Worm (Caenorhabditis elegans): ENCODE results near the gene F20D12.12.
A peak's percentile ranks its signal among the peaks of the same experiment; 100 is the strongest.

The F20D12.12 gene

DNA sequence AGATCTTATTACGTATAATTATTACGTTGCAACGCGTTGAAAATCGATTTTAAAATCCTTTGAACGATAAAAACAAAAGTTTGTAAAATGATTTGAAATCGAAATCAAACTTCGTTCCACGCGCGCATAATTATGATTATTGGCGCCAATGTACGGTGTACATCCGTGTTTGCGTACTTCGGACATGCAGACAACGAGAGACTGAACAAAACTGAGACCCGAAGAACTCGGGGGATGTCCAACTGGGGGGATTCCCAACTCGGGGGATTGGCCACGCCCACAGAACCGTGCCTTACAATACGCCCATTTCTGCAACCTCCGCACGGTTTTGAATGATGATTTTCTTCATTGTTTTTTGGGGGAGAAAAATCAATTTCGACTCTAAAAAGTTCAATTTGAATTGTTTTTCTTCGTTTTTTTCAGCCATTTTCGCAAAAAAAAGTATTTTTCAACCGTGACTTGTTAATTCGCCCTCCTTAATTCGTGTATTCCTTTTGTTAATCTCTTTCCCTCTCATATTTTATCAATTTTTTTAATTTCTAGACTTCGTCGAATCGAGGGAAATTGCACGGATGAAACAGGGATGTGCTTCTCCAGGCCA is at the start of gene F20D12.12:
Gene F20D12.12 (plus strand): TSS at position 542 of the 601 bp plus-strand sequence.
- TF ChIP-seq flt-1 (GFP tag; IDR thresholded peaks at IDR 0.05) (peak; percentile 30; the same call in 1 of the 2 replicates), F13C5.2 (tag; optimal IDR thresholded peaks at IDR 0.05) (peak; percentile 44), tbx-37 (GFP tag; conservative IDR thresholded peaks at IDR 0.05) (peak; percentile 54; the same call in 1 of the 2 replicates), scrt-1 (GFP tag; IDR thresholded peaks at IDR 0.05) (0 out of 2 replicates have a peak, but pooled peaks have one; percentile 57), sea-1 (GFP tag; conservative IDR thresholded peaks at IDR 0.05) (0 out of 2 replicates have a peak, but pooled peaks have one; percentile 37), hmg-4 (GFP tag; optimal IDR thresholded peaks at IDR 0.05) (peak; percentile 40), pes-1 (GFP tag; IDR thresholded peaks at IDR 0.05) (peak; percentile 77), tbx-11 (GFP tag; IDR thresholded peaks at IDR 0.05) (peak; percentile 50; the same call in 1 of the 2 replicates)

DNA sequence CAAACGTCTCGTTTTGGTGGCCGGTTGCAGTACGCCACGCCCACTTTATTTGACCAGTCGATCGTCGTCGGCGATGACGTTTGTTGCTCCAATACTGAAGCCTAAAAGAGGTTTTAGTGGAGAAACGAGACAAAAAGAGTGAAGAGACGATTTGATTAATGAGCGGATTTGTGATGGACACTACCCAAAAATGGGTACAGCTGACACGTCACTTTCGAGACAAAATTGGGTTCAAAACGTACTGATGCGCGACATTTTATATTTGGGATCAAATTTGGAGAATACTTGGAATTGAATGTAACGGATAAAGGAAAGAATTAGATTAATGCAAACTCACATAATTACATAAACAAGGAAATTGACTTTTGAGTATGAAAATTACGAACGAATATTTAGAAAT is 49.8 kb upstream of the F20D12.12 start, which contains the start of gene ilys-4:
Gene ilys-4 (minus strand): TSS at position 101 of the 400 bp plus-strand sequence.
- TF ChIP-seq ets-7 (tag; optimal IDR thresholded peaks at IDR 0.05) = no peak
- no peak for TF ChIP-seq hmbx-1 (tag; optimal IDR thresholded peaks at IDR 0.05)
- no peak for TF ChIP-seq tra-4 (tag; optimal IDR thresholded peaks at IDR 0.05)
- TF ChIP-seq F13C5.2 (tag; optimal IDR thresholded peaks at IDR 0.05) = no peak
- no peak for TF ChIP-seq tbx-11 (GFP tag; IDR thresholded peaks at IDR 0.05)
- no peak for TF ChIP-seq sea-1 (GFP tag; conservative IDR thresholded peaks at IDR 0.05)
- no peak for TF ChIP-seq flt-1 (GFP tag; IDR thresholded peaks at IDR 0.05)
- TF ChIP-seq scrt-1 (GFP tag; IDR thresholded peaks at IDR 0.05) = no peak
- no peak for TF ChIP-seq hmg-4 (GFP tag; optimal IDR thresholded peaks at IDR 0.05)
- TF ChIP-seq pes-1 (GFP tag; IDR thresholded peaks at IDR 0.05) = no peak
- TF ChIP-seq ama-1 (optimal IDR thresholded peaks at IDR 0.05) = no peak
- no peak for TF ChIP-seq aly-1 (tag; optimal IDR thresholded peaks at IDR 0.05)
- TF ChIP-seq B0310.2 (tag; optimal IDR thresholded peaks at IDR 0.05) = no peak
- no peak for TF ChIP-seq hnd-1 (tag; optimal IDR thresholded peaks at IDR 0.05)
- TF ChIP-seq ceh-13 (GFP tag; optimal IDR thresholded peaks at IDR 0.05) = no peak
- no peak for TF ChIP-seq ceh-36 (tag; optimal IDR thresholded peaks at IDR 0.05)
- no peak for TF ChIP-seq tbx-37 (GFP tag; conservative IDR thresholded peaks at IDR 0.05)

DNA sequence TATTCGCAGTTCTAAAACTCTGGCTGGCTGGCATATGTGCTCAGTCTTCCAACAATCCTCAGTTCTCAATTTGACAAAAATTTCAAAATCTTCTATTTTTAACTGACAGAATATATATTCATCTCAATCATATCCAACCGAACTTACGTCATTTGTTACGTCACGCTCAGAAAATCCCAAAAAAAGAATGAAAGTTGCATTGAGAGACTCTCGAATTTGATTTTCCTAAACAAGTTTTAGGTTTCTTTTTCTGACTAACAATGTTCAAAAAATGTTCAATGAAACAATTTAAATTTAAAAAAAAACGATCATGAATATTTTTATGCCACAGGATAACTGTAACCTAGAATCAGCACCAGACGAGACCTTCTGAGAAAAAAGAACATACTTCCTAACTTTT is 49.3 kb upstream of the F20D12.12 start:
- TF ChIP-seq ceh-36 (tag; optimal IDR thresholded peaks at IDR 0.05) = no peak
- TF ChIP-seq hnd-1 (tag; optimal IDR thresholded peaks at IDR 0.05) = no peak
- TF ChIP-seq hmg-4 (GFP tag; optimal IDR thresholded peaks at IDR 0.05) = no peak
- TF ChIP-seq B0310.2 (tag; optimal IDR thresholded peaks at IDR 0.05) = no peak
- TF ChIP-seq sea-1 (GFP tag; conservative IDR thresholded peaks at IDR 0.05) = no peak
- TF ChIP-seq F13C5.2 (tag; optimal IDR thresholded peaks at IDR 0.05) = no peak

DNA sequence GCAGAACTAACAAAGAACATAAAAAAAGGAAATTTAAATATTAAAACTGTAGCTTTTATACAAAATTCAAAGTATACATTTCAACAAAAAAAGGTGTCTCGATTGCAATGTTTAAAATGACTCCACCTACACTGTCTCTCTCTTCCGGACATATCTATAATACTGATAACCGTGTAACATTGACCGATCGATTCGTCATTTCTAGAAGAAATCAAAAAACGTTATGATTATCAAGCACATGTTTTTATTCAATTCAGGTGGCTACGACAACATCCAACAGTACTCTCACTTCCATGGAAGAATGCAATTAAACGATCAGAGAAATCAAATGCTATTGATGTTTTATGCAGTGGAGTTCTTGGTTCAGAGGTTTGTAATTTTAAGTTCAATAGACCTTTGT is 48.8 kb upstream of the F20D12.12 start:
- TF ChIP-seq aly-1 (tag; optimal IDR thresholded peaks at IDR 0.05) = no peak
- no peak for TF ChIP-seq F13C5.2 (tag; optimal IDR thresholded peaks at IDR 0.05)
- no peak for TF ChIP-seq flt-1 (GFP tag; IDR thresholded peaks at IDR 0.05)
- TF ChIP-seq ets-7 (tag; optimal IDR thresholded peaks at IDR 0.05) = no peak
- no peak for TF ChIP-seq hmg-4 (GFP tag; optimal IDR thresholded peaks at IDR 0.05)
- TF ChIP-seq ama-1 (optimal IDR thresholded peaks at IDR 0.05) = no peak
- no peak for TF ChIP-seq hmbx-1 (tag; optimal IDR thresholded peaks at IDR 0.05)
- TF ChIP-seq tbx-11 (GFP tag; IDR thresholded peaks at IDR 0.05) = no peak
- no peak for TF ChIP-seq ceh-36 (tag; optimal IDR thresholded peaks at IDR 0.05)
- no peak for TF ChIP-seq ceh-13 (GFP tag; optimal IDR thresholded peaks at IDR 0.05)
- no peak for TF ChIP-seq tra-4 (tag; optimal IDR thresholded peaks at IDR 0.05)
- no peak for TF ChIP-seq hnd-1 (tag; optimal IDR thresholded peaks at IDR 0.05)
- TF ChIP-seq scrt-1 (GFP tag; IDR thresholded peaks at IDR 0.05) = no peak
- TF ChIP-seq sea-1 (GFP tag; conservative IDR thresholded peaks at IDR 0.05) = no peak
- TF ChIP-seq pes-1 (GFP tag; IDR thresholded peaks at IDR 0.05) = no peak

DNA sequence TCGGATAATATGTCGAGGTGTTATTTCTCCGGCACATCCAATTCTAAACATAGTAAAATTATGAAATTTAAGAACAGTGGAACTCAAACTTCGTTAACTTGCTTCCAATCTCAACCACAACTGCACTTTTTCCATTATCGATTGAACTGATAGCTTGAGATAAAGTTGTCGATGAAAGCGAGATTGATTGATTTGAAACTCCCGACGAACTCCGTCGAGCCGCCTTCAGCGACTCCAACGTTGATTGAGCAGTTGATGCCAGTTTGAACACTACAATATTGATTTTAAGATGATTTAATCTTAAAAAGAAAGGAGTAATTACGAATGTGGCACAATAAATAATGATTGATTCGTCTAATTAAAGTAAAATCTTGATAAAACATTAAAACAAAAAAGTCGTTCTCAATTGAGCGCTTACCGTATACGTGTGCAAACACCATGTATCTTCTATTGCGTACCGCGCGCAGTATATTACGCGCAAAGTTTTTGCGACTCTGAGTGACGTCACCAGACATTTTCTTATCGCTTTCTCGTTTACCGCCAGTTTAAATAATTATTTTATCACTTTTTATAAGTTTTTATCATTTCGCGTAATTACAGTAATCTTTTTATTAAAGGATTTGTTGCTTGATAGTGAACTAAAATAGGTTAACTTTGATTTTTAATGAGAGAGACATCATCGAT is 44.9 kb upstream of the F20D12.12 start, which contains the start of gene arp-11:
Gene arp-11 (minus strand): TSS at position 51 of the 684 bp plus-strand sequence.
- no peak for TF ChIP-seq B0310.2 (tag; optimal IDR thresholded peaks at IDR 0.05)
- TF ChIP-seq sea-1 (GFP tag; conservative IDR thresholded peaks at IDR 0.05) = no peak
- TF ChIP-seq flt-1 (GFP tag; IDR thresholded peaks at IDR 0.05) = no peak
- TF ChIP-seq ceh-13 (GFP tag; optimal IDR thresholded peaks at IDR 0.05) = no peak
- TF ChIP-seq hnd-1 (tag; optimal IDR thresholded peaks at IDR 0.05) = no peak
- TF ChIP-seq F13C5.2 (tag; optimal IDR thresholded peaks at IDR 0.05) = peak; percentile 24

DNA sequence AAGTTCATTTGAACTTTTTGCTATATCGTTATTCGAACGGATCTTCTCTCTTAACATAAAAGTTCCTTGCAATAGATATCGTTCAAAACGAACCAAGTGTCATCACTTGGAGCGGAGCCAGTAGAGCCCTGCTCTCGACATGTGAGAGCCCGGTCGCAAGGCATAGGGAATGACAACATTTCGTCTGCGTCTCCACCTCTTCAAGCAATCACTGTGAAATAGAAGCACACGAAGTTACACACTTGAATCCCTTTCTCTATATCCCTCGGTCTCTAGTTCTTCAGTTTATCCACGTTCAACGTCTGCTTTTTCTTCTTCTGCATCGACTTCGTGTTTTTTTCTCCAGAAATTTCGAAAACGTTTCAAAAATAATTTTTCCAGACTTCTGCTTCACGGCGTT is 43.9 kb upstream of the F20D12.12 start, which contains the start of gene C49H3.6:
Gene C49H3.6 (plus strand): TSS at position 380 of the 400 bp plus-strand sequence.
- no peak for TF ChIP-seq hmg-4 (GFP tag; optimal IDR thresholded peaks at IDR 0.05)
- TF ChIP-seq scrt-1 (GFP tag; IDR thresholded peaks at IDR 0.05) = no peak
- TF ChIP-seq ets-7 (tag; optimal IDR thresholded peaks at IDR 0.05) = no peak

DNA sequence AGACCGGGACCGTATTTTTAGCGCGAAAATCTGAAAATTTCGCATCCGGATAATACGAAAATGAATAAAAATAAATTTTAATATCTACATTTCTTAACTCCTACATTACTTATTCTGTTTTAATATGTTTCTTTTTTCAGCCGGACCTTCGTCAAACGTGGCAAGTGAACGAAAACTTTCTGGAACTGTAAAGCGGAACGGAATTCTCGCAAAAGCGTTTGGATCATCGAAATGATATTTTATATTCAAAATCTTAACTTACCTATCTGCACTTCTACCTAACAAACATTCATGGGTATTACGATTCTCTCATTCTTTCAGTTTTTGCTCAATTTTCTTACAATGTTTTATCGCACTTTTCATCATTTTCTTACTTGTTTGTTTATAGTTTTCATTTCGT is 40.6 kb upstream of the F20D12.12 start:
- TF ChIP-seq sea-1 (GFP tag; conservative IDR thresholded peaks at IDR 0.05) (no peak), hmbx-1 (tag; optimal IDR thresholded peaks at IDR 0.05) (no peak), ets-7 (tag; optimal IDR thresholded peaks at IDR 0.05) (no peak), F13C5.2 (tag; optimal IDR thresholded peaks at IDR 0.05) (no peak), hmg-4 (GFP tag; optimal IDR thresholded peaks at IDR 0.05) (no peak), B0310.2 (tag; optimal IDR thresholded peaks at IDR 0.05) (no peak), scrt-1 (GFP tag; IDR thresholded peaks at IDR 0.05) (no peak), tra-4 (tag; optimal IDR thresholded peaks at IDR 0.05) (no peak), tbx-37 (GFP tag; conservative IDR thresholded peaks at IDR 0.05) (no peak), pes-1 (GFP tag; IDR thresholded peaks at IDR 0.05) (no peak), ceh-36 (tag; optimal IDR thresholded peaks at IDR 0.05) (no peak), flt-1 (GFP tag; IDR thresholded peaks at IDR 0.05) (no peak), tbx-11 (GFP tag; IDR thresholded peaks at IDR 0.05) (no peak), aly-1 (tag; optimal IDR thresholded peaks at IDR 0.05) (no peak), ceh-13 (GFP tag; optimal IDR thresholded peaks at IDR 0.05) (no peak), hnd-1 (tag; optimal IDR thresholded peaks at IDR 0.05) (no peak), ama-1 (optimal IDR thresholded peaks at IDR 0.05) (no peak)

All from whole organism, early embryonic.